Worm (Caenorhabditis elegans) whole organism, L1 larva: ENCODE data around the gene unc-16.

Experiments
- blmp-1 ChIP-seq: fragments of 150-350 bp; optimal IDR thresholded peaks from 2 replicates; lab custom pipeline; 2014; ENCODE audit warnings: missing biosample characterization, missing genetic modification characterization
- nhr-237 ChIP-seq: fragments of 150-350 bp; optimal IDR thresholded peaks from 2 replicates; lab custom pipeline; 2014; ENCODE audit warnings: missing biosample characterization, missing genetic modification characterization
- rnt-1 ChIP-seq: sonication (generic microtip); optimal IDR thresholded peaks from 2 replicates; lab custom pipeline; 2016; ENCODE audit warnings: mild to moderate bottlenecking, missing genetic modification characterization, moderate library complexity, missing compliant biosample characterization
- sox-4 ChIP-seq: sonication (generic microtip); optimal IDR thresholded peaks from 2 replicates; lab custom pipeline; 2016; ENCODE audit warnings: missing genetic modification characterization, missing compliant biosample characterization

DNA sequence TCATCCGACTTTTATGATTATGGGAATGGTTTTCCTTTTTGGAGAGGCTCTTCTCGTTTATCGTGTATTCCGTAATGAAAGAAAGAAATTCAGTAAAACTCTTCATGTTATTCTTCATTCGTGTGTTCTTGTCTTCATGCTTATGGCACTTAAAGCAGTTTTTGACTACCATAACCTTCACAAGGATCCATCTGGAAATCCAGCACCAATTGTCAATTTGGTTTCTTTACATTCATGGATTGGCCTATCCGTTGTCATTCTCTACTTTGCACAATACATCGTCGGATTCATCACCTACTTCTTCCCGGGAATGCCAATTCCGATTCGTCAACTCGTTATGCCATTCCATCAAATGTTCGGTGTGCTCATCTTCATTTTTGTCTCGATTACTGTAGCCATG lies 34.4 kb upstream of the unc-16 start:
- TF ChIP-seq blmp-1 (tag; lab: Kevin White, UChicago) (no peak), nhr-237 (tag; lab: Kevin White, UChicago) (no peak), rnt-1 (tag; lab: Kevin White, UChicago) (no peak), sox-4 (tag; lab: Kevin White, UChicago) (no peak)
